Worm (Caenorhabditis elegans): ENCODE results near the gene duo-1.

DNA sequence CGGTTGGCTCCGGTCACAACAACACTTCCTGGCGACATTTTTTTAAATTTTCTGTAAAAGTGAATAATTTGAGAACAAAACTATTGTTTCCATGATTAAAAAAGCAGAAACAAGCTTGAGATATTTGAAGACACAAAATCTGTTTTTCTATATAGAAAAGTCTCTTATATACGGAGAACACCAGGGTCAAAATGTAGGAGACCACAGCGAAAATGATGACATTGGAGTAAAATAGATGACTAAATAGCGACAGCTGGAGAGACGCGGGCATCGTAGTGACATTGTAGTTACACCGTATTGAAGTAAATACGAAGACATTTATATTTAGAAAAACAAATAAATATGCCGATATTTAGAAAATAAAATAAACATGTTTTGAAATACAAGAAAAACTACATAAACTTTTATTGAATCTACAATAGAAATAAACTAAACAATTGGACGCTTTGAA lies 38.3 kb upstream of the duo-1 start, which contains the start of gene sdz-8:
- TF ChIP-seq him-1 (tag; optimal IDR thresholded peaks at IDR 0.05) = no peak
- TF ChIP-seq W03F9.2 (tag; optimal IDR thresholded peaks at IDR 0.05) = no peak
- no peak for TF ChIP-seq dao-5 (tag; optimal IDR thresholded peaks at IDR 0.05)
